Worm (Caenorhabditis elegans) whole organism, L2 larva: ENCODE data around the gene Y62H9A.2.

Source experiments
- ama-1 ChIP-seq: fragments of 150-350 bp; optimal IDR thresholded peaks from 2 replicates; lab custom pipeline; 2018; ENCODE audit warnings: inconsistent platforms
- ceh-16 ChIP-seq: fragments of 150-350 bp; optimal IDR thresholded peaks from 2 replicates; lab custom pipeline; 2014; ENCODE audit warnings: missing biosample characterization, missing genetic modification characterization
- ceh-82 ChIP-seq: fragments of 150-350 bp; optimal IDR thresholded peaks from 2 replicates; lab custom pipeline; 2014; ENCODE audit warnings: missing biosample characterization, missing genetic modification characterization
- egl-27 ChIP-seq: sonication (generic microtip); optimal IDR thresholded peaks from 3 replicates; lab custom pipeline; 2017; ENCODE audit warnings: missing biosample characterization, missing genetic modification reagents, missing genetic modification characterization
- elt-1 ChIP-seq: fragments of 150-350 bp; optimal IDR thresholded peaks from 2 replicates; lab custom pipeline; 2014; ENCODE audit warnings: missing biosample characterization, missing genetic modification characterization
- elt-3 ChIP-seq: sonication (generic microtip); optimal IDR thresholded peaks from 2 replicates; lab custom pipeline; 2017; ENCODE audit warnings: missing biosample characterization, missing genetic modification characterization
- fos-1 ChIP-seq: fragments of 150-350 bp; optimal IDR thresholded peaks from 2 replicates; lab custom pipeline; 2014; ENCODE audit warnings: missing biosample characterization, missing genetic modification characterization
- lin-13 ChIP-seq: fragments of 150-350 bp; optimal IDR thresholded peaks from 2 replicates; lab custom pipeline; 2014; ENCODE audit warnings: missing biosample characterization, missing genetic modification reagents, missing genetic modification characterization
- lin-39 ChIP-seq: fragments of 150-350 bp; optimal IDR thresholded peaks from 2 replicates; lab custom pipeline; 2014; ENCODE audit warnings: missing biosample characterization, missing genetic modification reagents, missing genetic modification characterization
- mdl-1 ChIP-seq, 2 experiments: fragments of 150-350 bp in 1 of 2; sonication (generic microtip) in 1 of 2; optimal IDR thresholded peaks; 2 replicates each; lab custom pipeline; 2017; ENCODE audit warnings: missing biosample characterization in 2 of 2, missing genetic modification characterization in 2 of 2
- nhr-129 ChIP-seq: fragments of 150-350 bp; optimal IDR thresholded peaks from 2 replicates; lab custom pipeline; 2014; ENCODE audit warnings: missing biosample characterization, missing genetic modification characterization
- nhr-21 ChIP-seq: fragments of 150-350 bp; optimal IDR thresholded peaks from 2 replicates; lab custom pipeline; 2014; ENCODE audit warnings: missing biosample characterization, missing genetic modification characterization
- sem-4 ChIP-seq: fragments of 150-350 bp; optimal IDR thresholded peaks from 2 replicates; lab custom pipeline; 2014; ENCODE audit warnings: missing biosample characterization, missing genetic modification reagents, missing genetic modification characterization
- unc-62 ChIP-seq: fragments of 150-350 bp; optimal IDR thresholded peaks from 2 replicates; lab custom pipeline; 2014; ENCODE audit warnings: missing biosample characterization, missing genetic modification reagents, missing genetic modification characterization

- TF ChIP-seq nhr-21 (tag; lab: Kevin White, UChicago) (no peak), lin-39 (tag; lab: Kevin White, UChicago) (no peak), fos-1 (no peak), ama-1 (lab: Kevin White, UChicago) (no peak), lin-13 (GFP tag; lab: Kevin White, UChicago) (no peak), elt-1 (tag; lab: Kevin White, UChicago) (no peak), unc-62 (GFP tag; lab: Kevin White, UChicago) (no peak), elt-3 (no peak), mdl-1 (tag; optimal IDR thresholded peaks at IDR 0.05; lab: Kevin White, UChicago) (no peak), egl-27 (tag; lab: Kevin White, UChicago) (no peak), ceh-82 (no peak), sem-4 (tag; lab: Kevin White, UChicago) (no peak), ceh-16 (tag; lab: Kevin White, UChicago) (no peak), nhr-129 (tag; lab: Kevin White, UChicago) (no peak)
Observed at ce11 chrX:11848618-11849017, 29.4 kb downstream of the Y62H9A.2 start, which contains the start of gene F54F7.9.
